Worm (Caenorhabditis elegans) whole organism, dauer: Measurements from ENCODE around the gene C25E10.13.

ENCODE experiments used
- unc-62 ChIP-seq: sonication (generic microtip); optimal IDR thresholded peaks from 2 replicates; lab custom pipeline; 2017; ENCODE audit warnings: missing biosample characterization, missing genetic modification reagents, missing genetic modification characterization

Gene C25E10.13

ce11 chrV:9059468-9059867 is at the start of gene C25E10.13, which contains the start of gene C25E10.16:
Gene C25E10.13 (plus strand): TSS chrV:9059723.
Gene C25E10.16 (minus strand): TSS chrV:9059568.
- TF ChIP-seq unc-62 (GFP tag; lab: Kevin White, UChicago) = no peak

- no peak for TF ChIP-seq unc-62 (GFP tag; lab: Kevin White, UChicago)
Measured at ce11 chrV:9013765-9014164, 45.8 kb upstream of the C25E10.13 start, which contains the start of gene srh-201. Gene srh-201 (minus strand): TSS chrV:9013865.

ce11 chrV:9015540-9015939 is 44.0 kb upstream of the C25E10.13 start, which contains the start of gene srt-18:
Gene srt-18 (minus strand): TSS chrV:9015640.
- no peak for TF ChIP-seq unc-62 (GFP tag; lab: Kevin White, UChicago)

ce11 chrV:9016479-9016878 is 43.0 kb upstream of the C25E10.13 start, which contains the start of gene oac-40:
Gene oac-40 (plus strand): TSS chrV:9016779.
- no peak for TF ChIP-seq unc-62 (GFP tag; lab: Kevin White, UChicago)

- TF ChIP-seq unc-62 (GFP tag; lab: Kevin White, UChicago) = no peak
Measured at ce11 chrV:9018871-9019270, 40.7 kb upstream of the C25E10.13 start.

ce11 chrV:9022078-9022477 is 37.4 kb upstream of the C25E10.13 start, which contains the start of gene oac-41:
Gene oac-41 (minus strand): TSS chrV:9022178.
- TF ChIP-seq unc-62 (GFP tag; lab: Kevin White, UChicago) = no peak

- no peak for TF ChIP-seq unc-62 (GFP tag; lab: Kevin White, UChicago)
Measured at ce11 chrV:9024713-9025112, 34.8 kb upstream of the C25E10.13 start, which contains the start of gene bus-1. Gene bus-1 (minus strand): TSS chrV:9024813.

- TF ChIP-seq unc-62 (GFP tag; lab: Kevin White, UChicago) = no peak
Measured at ce11 chrV:9030248-9030647, 29.3 kb upstream of the C25E10.13 start, which contains the start of gene C25E10.5. Gene C25E10.5 (plus strand): TSS chrV:9030548.

- TF ChIP-seq unc-62 (GFP tag; lab: Kevin White, UChicago) = no peak
Measured at ce11 chrV:9033267-9033666, 26.3 kb upstream of the C25E10.13 start, which contains the start of gene C25E10.4. Gene C25E10.4 (plus strand): TSS chrV:9033567.

ce11 chrV:9035685-9036084 is 23.8 kb upstream of the C25E10.13 start, which contains the start of gene srsx-34:
Gene srsx-34 (plus strand): TSS chrV:9035985.
- TF ChIP-seq unc-62 (GFP tag; lab: Kevin White, UChicago) = no peak

ce11 chrV:9041030-9041429 is 18.5 kb upstream of the C25E10.13 start, which contains the start of gene cyp-33B1:
Gene cyp-33B1 (plus strand): TSS chrV:9041330.
- no peak for TF ChIP-seq unc-62 (GFP tag; lab: Kevin White, UChicago)

ce11 chrV:9044871-9045270 is 14.7 kb upstream of the C25E10.13 start, which contains the start of gene nhr-30:
Gene nhr-30 (plus strand): TSS chrV:9045171.
- no peak for TF ChIP-seq unc-62 (GFP tag; lab: Kevin White, UChicago)

- TF ChIP-seq unc-62 (GFP tag; lab: Kevin White, UChicago) = no peak
Measured at ce11 chrV:9047555-9048049, 11.9 kb upstream of the C25E10.13 start, which contains the start of gene C25E10.17. Gene C25E10.17 (minus strand): TSS chrV:9047605.

- no peak for TF ChIP-seq unc-62 (GFP tag; lab: Kevin White, UChicago)
Measured at ce11 chrV:9049271-9049670, 10.3 kb upstream of the C25E10.13 start.

ce11 chrV:9051100-9051499 is 8.4 kb upstream of the C25E10.13 start, which contains the start of gene C25E10.7:
Gene C25E10.7 (minus strand): TSS chrV:9051200.
- TF ChIP-seq unc-62 (GFP tag; lab: Kevin White, UChicago) = no peak

- TF ChIP-seq unc-62 (GFP tag; lab: Kevin White, UChicago) = no peak
Measured at ce11 chrV:9053235-9053634, 6.3 kb upstream of the C25E10.13 start.

ce11 chrV:9053969-9054368 is 5.6 kb upstream of the C25E10.13 start, which contains the start of gene C25E10.8:
Gene C25E10.8 (minus strand): TSS chrV:9054069.
- TF ChIP-seq unc-62 (GFP tag; lab: Kevin White, UChicago) = no peak
